Worm (Caenorhabditis elegans) whole organism, L4 larva: ENCODE data around the gene F44F4.15.
"Not testable (repeated sequence)": the region's sequence is repeated elsewhere in the genome, so short reads cannot be mapped to it uniquely, and the experiment has no call there.

Source experiments
- F10B5.3 ChIP-seq: sonication (generic microtip); optimal IDR thresholded peaks from 2 replicates; lab custom pipeline; 2016; ENCODE audit warnings: mild to moderate bottlenecking, missing genetic modification characterization, missing compliant biosample characterization
- F26F4.8 ChIP-seq: fragments of 200-800 bp; sonication (Bioruptor generic); conservative IDR thresholded peaks from 2 replicates; pipeline ENCODE4 v1.3.6; 2022; ENCODE audit warnings: missing genetic modification characterization, missing compliant biosample characterization
- F44E2.7 ChIP-seq: fragments of 200-800 bp; sonication (Bioruptor generic); IDR thresholded peaks from 2 replicates; pipeline ENCODE4 v2.1.2; 2022; ENCODE audit warnings: missing genetic modification characterization, missing compliant biosample characterization
- R02D3.7 ChIP-seq: fragments of 150-350 bp; sonication (generic microtip); optimal IDR thresholded peaks from 3 replicates; lab custom pipeline; 2014; ENCODE audit warnings: missing biosample characterization, missing genetic modification characterization
- T20F7.1 ChIP-seq: fragments of 200-800 bp; sonication (Bioruptor generic); optimal IDR thresholded peaks from 2 replicates; lab custom pipeline; 2018; ENCODE audit warnings: mild to moderate bottlenecking, missing genetic modification characterization, missing compliant biosample characterization
- Y5F2A.4 ChIP-seq: fragments of 200-800 bp; sonication (Bioruptor generic); optimal IDR thresholded peaks from 2 replicates; lab custom pipeline; 2018; ENCODE audit warnings: mild to moderate bottlenecking, missing genetic modification characterization, missing compliant biosample characterization
- aha-1 ChIP-seq: fragments of 150-350 bp; peaks from one replicate; lab custom pipeline; 2014; ENCODE audit warnings: missing biosample characterization, missing genetic modification characterization
- aly-2 ChIP-seq: sonication (generic microtip); optimal IDR thresholded peaks from 2 replicates; lab custom pipeline; 2018; ENCODE audit warnings: missing biosample characterization, missing genetic modification characterization
- ceh-20 ChIP-seq: fragments of 200-800 bp; sonication (Bioruptor generic); IDR thresholded peaks from 2 replicates; pipeline ENCODE4 v1.3.6; 2022; ENCODE audit warnings: missing genetic modification reagents, missing genetic modification characterization, missing compliant biosample characterization
- cey-2 ChIP-seq: sonication (generic microtip); optimal IDR thresholded peaks from 3 replicates; lab custom pipeline; 2017; ENCODE audit warnings: missing genetic modification characterization, mild to moderate bottlenecking, missing compliant biosample characterization, antibody characterized with exemption, borderline replicate concordance; ENCODE audit not compliant: insufficient read depth
- ctbp-1 ChIP-seq: fragments of 200-800 bp; sonication (Bioruptor generic); IDR thresholded peaks from 2 replicates; pipeline ENCODE4 v1.3.6; 2022; ENCODE audit warnings: missing genetic modification reagents, missing genetic modification characterization, missing compliant biosample characterization
- daf-16 ChIP-seq, 3 experiments: sonication (generic microtip); optimal IDR thresholded peaks; 2 replicates each; lab custom pipeline; 2016 to 2017; ENCODE audit warnings: missing genetic modification characterization in 3 of 3, missing genetic modification reagents in 3 of 3, mild to moderate bottlenecking in 2 of 3, missing compliant biosample characterization in 2 of 3, missing biosample characterization in 1 of 3, moderate library complexity in 1 of 3
- daf-19 ChIP-seq: fragments of 200-800 bp; sonication (Bioruptor generic); conservative IDR thresholded peaks from 2 replicates; pipeline ENCODE4 v1.3.6; 2022; ENCODE audit warnings: missing genetic modification characterization, missing compliant biosample characterization
- dmd-9 ChIP-seq: fragments of 200-800 bp; sonication (Bioruptor generic); IDR thresholded peaks from 2 replicates; pipeline ENCODE4 v1.3.6; 2022; ENCODE audit warnings: missing genetic modification reagents, missing genetic modification characterization, missing compliant biosample characterization
- dve-1 ChIP-seq: sonication (generic microtip); optimal IDR thresholded peaks from 2 replicates; lab custom pipeline; 2017; ENCODE audit warnings: antibody characterized with exemption, mild to moderate bottlenecking, missing genetic modification characterization, missing compliant biosample characterization; ENCODE audit not compliant: insufficient read depth
- egl-27 ChIP-seq: sonication (generic microtip); optimal IDR thresholded peaks from 3 replicates; lab custom pipeline; 2017; ENCODE audit warnings: missing biosample characterization, missing genetic modification reagents, missing genetic modification characterization
- fkh-10 ChIP-seq: fragments of 150-350 bp; optimal IDR thresholded peaks from 2 replicates; lab custom pipeline; 2014; ENCODE audit warnings: missing biosample characterization, missing genetic modification reagents, missing genetic modification characterization
- gei-8 ChIP-seq: fragments of 200-800 bp; sonication (Bioruptor generic); optimal IDR thresholded peaks from 2 replicates; lab custom pipeline; 2018; ENCODE audit warnings: mild to moderate bottlenecking, missing genetic modification characterization, missing compliant biosample characterization
- hlh-11 ChIP-seq: fragments of 200-800 bp; sonication (Bioruptor generic); optimal IDR thresholded peaks from 2 replicates; lab custom pipeline; 2018; ENCODE audit warnings: mild to moderate bottlenecking, missing genetic modification characterization, missing compliant biosample characterization
- hlh-30 ChIP-seq: sonication (generic microtip); optimal IDR thresholded peaks from 2 replicates; lab custom pipeline; 2017; ENCODE audit warnings: antibody characterized with exemption, mild to moderate bottlenecking, missing genetic modification characterization, missing compliant biosample characterization; ENCODE audit not compliant: insufficient read depth
- lin-29 ChIP-seq: fragments of 200-800 bp; sonication (Bioruptor generic); IDR thresholded peaks from 2 replicates; pipeline ENCODE4 v1.3.6; 2022; ENCODE audit warnings: missing genetic modification reagents, missing genetic modification characterization, missing compliant biosample characterization
- lin-38 ChIP-seq: fragments of 200-800 bp; sonication (Bioruptor generic); IDR thresholded peaks from 2 replicates; pipeline ENCODE4 v1.3.6; 2022; ENCODE audit warnings: missing genetic modification reagents, missing genetic modification characterization, missing compliant biosample characterization
- lin-39 ChIP-seq: fragments of 150-350 bp; optimal IDR thresholded peaks from 2 replicates; lab custom pipeline; 2014; ENCODE audit warnings: missing biosample characterization, missing genetic modification reagents, missing genetic modification characterization
- lir-3 ChIP-seq: sonication (generic microtip); optimal IDR thresholded peaks from 2 replicates; lab custom pipeline; 2016; ENCODE audit warnings: mild to moderate bottlenecking, missing genetic modification characterization, missing compliant biosample characterization
- madf-9 ChIP-seq: fragments of 200-800 bp; sonication (Bioruptor generic); conservative IDR thresholded peaks from 2 replicates; pipeline ENCODE4 v1.3.6; 2022; ENCODE audit warnings: missing genetic modification reagents, missing genetic modification characterization, missing compliant biosample characterization
- mdl-1 ChIP-seq, 2 experiments: fragments of 150-350 bp in 1 of 2; sonication (generic microtip) in 1 of 2; optimal IDR thresholded peaks; 2 replicates each; lab custom pipeline; 2014 to 2017; ENCODE audit warnings: missing biosample characterization in 2 of 2, missing genetic modification characterization in 2 of 2
- mep-1 ChIP-seq: fragments of 150-350 bp; sonication (generic microtip); optimal IDR thresholded peaks from 3 replicates; lab custom pipeline; 2014; ENCODE audit warnings: missing biosample characterization, missing genetic modification characterization
- nhr-10 ChIP-seq: fragments of 150-350 bp; optimal IDR thresholded peaks from 2 replicates; lab custom pipeline; 2014; ENCODE audit warnings: missing biosample characterization, missing genetic modification characterization
- nhr-102 ChIP-seq: sonication (generic microtip); optimal IDR thresholded peaks from 2 replicates; lab custom pipeline; 2016; ENCODE audit warnings: mild to moderate bottlenecking, missing genetic modification characterization, moderate library complexity, missing compliant biosample characterization
- nhr-237 ChIP-seq: sonication (generic microtip); optimal IDR thresholded peaks from 2 replicates; lab custom pipeline; 2017; ENCODE audit warnings: missing biosample characterization, missing genetic modification characterization
- nhr-28 ChIP-seq: fragments of 150-350 bp; optimal IDR thresholded peaks from 2 replicates; lab custom pipeline; 2014; ENCODE audit warnings: missing biosample characterization, missing genetic modification characterization
- nhr-42 ChIP-seq: fragments of 200-800 bp; sonication (Bioruptor generic); IDR thresholded peaks from 2 replicates; pipeline ENCODE4 v1.3.6; 2022; ENCODE audit warnings: missing genetic modification characterization, missing compliant biosample characterization
- nhr-6 ChIP-seq: fragments of 150-350 bp; optimal IDR thresholded peaks from 2 replicates; lab custom pipeline; 2014; ENCODE audit warnings: missing biosample characterization, missing genetic modification characterization
- php-3 ChIP-seq: fragments of 200-800 bp; sonication (Bioruptor generic); IDR thresholded peaks from 2 replicates; pipeline ENCODE4 v1.3.6; 2022; ENCODE audit warnings: missing genetic modification reagents, missing genetic modification characterization, missing compliant biosample characterization
- pqm-1 ChIP-seq: sonication (generic microtip); optimal IDR thresholded peaks from 2 replicates; lab custom pipeline; 2017; ENCODE audit warnings: missing biosample characterization, missing genetic modification characterization
- rbr-2 ChIP-seq: sonication (generic microtip); optimal IDR thresholded peaks from 2 replicates; lab custom pipeline; 2016; ENCODE audit warnings: missing genotype, missing genetic modification characterization, missing compliant biosample characterization
- saeg-2 ChIP-seq: fragments of 200-800 bp; sonication (Bioruptor generic); IDR thresholded peaks from 2 replicates; pipeline ENCODE4 v1.3.6; 2022; ENCODE audit warnings: missing genetic modification reagents, missing genetic modification characterization, missing compliant biosample characterization
- snpc-4 ChIP-seq: fragments of 150-350 bp; optimal IDR thresholded peaks from 2 replicates; lab custom pipeline; 2014; ENCODE audit warnings: missing biosample characterization, missing genetic modification characterization
- spr-1 ChIP-seq: sonication (generic microtip); optimal IDR thresholded peaks from 2 replicates; lab custom pipeline; 2016; ENCODE audit warnings: mild to moderate bottlenecking, missing genetic modification characterization, missing compliant biosample characterization
- spr-3 ChIP-seq: fragments of 200-800 bp; sonication (Bioruptor generic); optimal IDR thresholded peaks from 2 replicates; lab custom pipeline; 2018; ENCODE audit warnings: mild to moderate bottlenecking, missing genetic modification characterization, missing compliant biosample characterization
- tra-1 ChIP-seq: fragments of 200-800 bp; sonication (Bioruptor generic); IDR thresholded peaks from 2 replicates; pipeline ENCODE4 v1.3.6; 2022; ENCODE audit warnings: missing genetic modification reagents, missing genetic modification characterization, missing compliant biosample characterization
- zag-1 ChIP-seq: fragments of 150-350 bp; optimal IDR thresholded peaks from 2 replicates; lab custom pipeline; 2014; ENCODE audit warnings: missing biosample characterization, missing genetic modification characterization
- zfp-3 ChIP-seq: fragments of 200-800 bp; sonication (Bioruptor generic); conservative IDR thresholded peaks from 2 replicates; pipeline ENCODE4 v1.3.6; 2022; ENCODE audit warnings: missing genetic modification reagents, missing genetic modification characterization, missing compliant biosample characterization
- zip-2 ChIP-seq: fragments of 150-350 bp; optimal IDR thresholded peaks from 2 replicates; lab custom pipeline; 2014; ENCODE audit warnings: missing biosample characterization, missing genetic modification characterization

The F44F4.15 gene

DNA sequence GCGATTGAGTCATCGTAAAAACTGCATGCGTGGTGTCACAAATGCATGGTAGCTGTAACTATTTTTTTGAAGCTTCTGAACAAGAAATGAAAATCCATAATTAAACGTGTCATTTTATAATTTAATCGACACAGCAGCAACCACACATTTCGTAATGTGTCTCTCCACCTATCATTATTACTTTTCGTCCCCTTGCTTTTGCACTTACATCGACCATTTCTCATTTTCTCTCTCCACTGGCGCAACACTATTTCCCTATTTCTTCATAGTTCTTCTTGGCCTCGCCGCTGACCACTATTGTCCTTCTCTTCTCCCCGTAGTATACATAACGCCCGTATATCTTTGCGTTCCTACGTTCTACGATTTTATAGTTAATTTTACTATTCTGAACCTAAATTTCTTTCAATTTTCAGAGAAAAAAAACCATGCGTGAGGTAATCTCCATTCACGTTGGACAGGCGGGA lies 3.9 kb downstream of the F44F4.15 start, which contains the start of gene tba-4 (continued):
- TF ChIP-seq daf-16 (GFP tag; optimal IDR thresholded peaks at IDR 0.05; lab: Kevin White, UChicago) (no peak), daf-16 (tag; optimal IDR thresholded peaks at IDR 0.05; lab: Kevin White, UChicago) (peak; percentile 55), nhr-6 (peak; percentile 3), ctbp-1 (GFP tag; lab: Robert Waterston, UW) (no peak), spr-3 (GFP tag; lab: Kevin White, UChicago) (no peak), zfp-3 (GFP tag; lab: Robert Waterston, UW) (no peak), F10B5.3 (tag; lab: Kevin White, UChicago) (no peak), nhr-28 (peak; percentile 86), rbr-2 (tag; lab: Kevin White, UChicago) (no peak), cey-2 (no peak), F44E2.7 (no peak), lin-29 (GFP tag; lab: Robert Waterston, UW) (no peak), fkh-10 (GFP tag; lab: Kevin White, UChicago) (no peak), madf-9 (no peak), zag-1 (tag; lab: Kevin White, UChicago) (no peak)
- TF ChIP-seq, all 104 proteins: peak for 5

DNA sequence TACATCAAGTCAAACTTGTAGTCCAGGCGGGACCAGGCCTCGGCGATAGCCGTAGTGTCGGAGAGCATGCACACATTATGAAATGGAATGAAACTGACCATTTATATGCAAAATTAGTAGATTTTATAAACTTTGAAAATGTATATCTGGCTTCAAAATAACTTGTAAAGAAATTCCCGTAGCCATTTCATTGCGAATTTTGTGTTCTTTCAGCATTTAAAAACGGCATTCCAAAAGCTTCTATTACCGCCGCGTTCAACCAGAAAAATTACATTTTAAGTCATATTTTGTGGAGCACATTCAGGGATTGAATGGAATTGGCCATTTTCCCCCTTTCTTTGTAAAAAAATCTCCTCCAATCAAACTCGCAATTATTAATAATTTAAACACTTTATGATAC lies 8.4 kb downstream of the F44F4.15 start, which contains the start of gene Y19D2B.1:
Gene Y19D2B.1 (minus strand): TSS at position 101 of the 400 bp plus-strand sequence.
- not testable (repeated sequence) for TF ChIP-seq hlh-30 (tag; lab: Kevin White, UChicago); egl-27; php-3 (GFP tag; lab: Robert Waterston, UW)

ce11 chrII:10923948-10924347 lies 9.5 kb downstream of the F44F4.15 start, which contains the start of gene Y19D2B.2:
Y19D2B.2 (plus strand) TSS chrII:10924248.
- peak; percentile 13 for TF ChIP-seq aha-1 (tag; lab: Kevin White, UChicago)
- TF ChIP-seq snpc-4 = no peak
- TF ChIP-seq aly-2 (tag; lab: Kevin White, UChicago) = no peak
- TF ChIP-seq F10B5.3 (tag; lab: Kevin White, UChicago) = no peak
- TF ChIP-seq tra-1 (GFP tag; lab: Robert Waterston, UW) = no peak

- TF ChIP-seq hlh-11 (tag; lab: Kevin White, UChicago) (peak; percentile 80), saeg-2 (GFP tag; lab: Robert Waterston, UW) (peak; percentile 21; the same call in 1 of the 2 replicates), nhr-102 (peak; percentile 37), T20F7.1 (GFP tag; lab: Kevin White, UChicago) (no peak), daf-19 (no peak), F26F4.8 (GFP tag; lab: Robert Waterston, UW) (no peak), R02D3.7 (no peak), zip-2 (no peak), pqm-1 (tag; lab: Kevin White, UChicago) (peak; percentile 93), spr-1 (no peak), php-3 (GFP tag; lab: Robert Waterston, UW) (peak; percentile 91), lin-38 (GFP tag; lab: Robert Waterston, UW) (no peak), nhr-28 (peak; percentile 97), lir-3 (tag; lab: Kevin White, UChicago) (no peak), F44E2.7 (no peak), fkh-10 (GFP tag; lab: Kevin White, UChicago) (no peak), ctbp-1 (GFP tag; lab: Robert Waterston, UW) (no peak), aha-1 (tag; lab: Kevin White, UChicago) (peak; percentile 83), dve-1 (tag; lab: Kevin White, UChicago) (peak; percentile 93), ceh-20 (no peak), spr-3 (GFP tag; lab: Kevin White, UChicago) (no peak), gei-8 (GFP tag; lab: Kevin White, UChicago) (no peak), nhr-237 (no peak), mep-1 (peak; percentile 63), dmd-9 (no peak), daf-16 (GFP tag; optimal IDR thresholded peaks at IDR 0.05; lab: Kevin White, UChicago) (no peak), daf-16 (tag; optimal IDR thresholded peaks at IDR 0.05; lab: Kevin White, UChicago) (peak; percentile 98), mdl-1 (tag; optimal IDR thresholded peaks at IDR 0.05; lab: Kevin White, UChicago) (peak in 1 of 2 experiments; percentile 82), nhr-10 (tag; lab: Kevin White, UChicago) (peak; percentile 28), Y5F2A.4 (GFP tag; lab: Kevin White, UChicago) (no peak), nhr-42 (GFP tag; lab: Robert Waterston, UW) (no peak), lin-39 (tag; lab: Kevin White, UChicago) (no peak)
Measured at ce11 chrII:10924669-10925068, 10.2 kb downstream of the F44F4.15 start.
